Fruit fly (Drosophila melanogaster): ENCODE measurements around the gene Srp72.

Srp72 gene

DNA sequence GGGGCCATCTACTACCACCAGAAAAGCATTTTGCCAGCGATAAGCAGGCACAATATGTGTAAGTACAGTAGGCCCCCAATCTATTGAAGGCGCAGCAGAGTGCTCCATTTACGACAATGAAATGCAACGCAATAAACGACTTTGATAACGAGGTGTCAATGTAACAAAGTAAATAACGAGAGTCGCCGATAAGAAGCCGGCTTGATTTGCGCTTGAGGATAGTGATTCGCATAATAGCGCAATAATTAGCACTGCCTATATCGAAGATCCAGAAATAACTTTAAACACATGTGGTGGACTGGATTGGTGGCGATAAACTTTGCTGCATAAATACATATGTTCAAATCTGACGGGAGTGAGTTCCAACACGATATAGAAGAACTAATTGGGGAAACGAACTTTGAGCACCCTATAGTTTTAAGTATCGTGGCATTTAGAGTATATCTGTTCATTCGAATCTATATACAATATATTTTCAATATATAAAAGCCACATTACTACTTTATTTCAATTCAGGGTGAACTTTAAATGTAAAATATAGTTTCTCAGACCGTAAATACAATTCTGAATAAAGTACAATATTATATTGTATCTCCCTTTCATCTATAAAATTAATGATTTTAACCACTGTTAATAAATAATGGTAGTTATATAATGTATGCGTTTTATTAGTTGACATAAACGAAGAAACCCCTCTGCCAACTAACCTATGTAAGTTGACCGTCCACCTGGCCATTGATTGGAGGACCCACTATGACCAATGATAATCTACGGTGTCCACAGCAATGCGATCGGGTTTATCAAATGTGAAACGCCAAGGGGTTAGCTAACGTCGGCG, 39.3 kb upstream of the Srp72 start (continued):
- TF ChIP-seq aop (GFP tag; IDR thresholded peaks at IDR 0.05) (no peak), CG6765 (GFP tag; optimal IDR thresholded peaks at IDR 0.05) (no peak), Dref (GFP tag; IDR thresholded peaks at IDR 0.05) (no peak), CG2116 (GFP tag; optimal IDR thresholded peaks at IDR 0.05) (no peak), Dip3 (GFP tag; optimal IDR thresholded peaks at IDR 0.05) (no peak), CG14441 (GFP tag; IDR thresholded peaks at IDR 0.05) (peak; percentile 47; the same call in 1 of the 2 replicates), Six4 (GFP tag; optimal IDR thresholded peaks at IDR 0.05) (no peak), zfh2 (GFP tag; optimal IDR thresholded peaks at IDR 0.05) (no peak), CG17359 (tag; optimal IDR thresholded peaks at IDR 0.05) (no peak), CG15696 (tag; optimal IDR thresholded peaks at IDR 0.05) (no peak), Trl (optimal IDR thresholded peaks at IDR 0.05) (no peak), Trl (GFP tag; optimal IDR thresholded peaks at IDR 0.05) (no peak), MBD-R2 (GFP tag; IDR thresholded peaks at IDR 0.05) (no peak), row (GFP tag; IDR thresholded peaks at IDR 0.05) (peak; percentile 66), Poxn (GFP tag; IDR thresholded peaks at IDR 0.05) (no peak), CG8281 (tag; optimal IDR thresholded peaks at IDR 0.05) (no peak), usp (GFP tag; optimal IDR thresholded peaks at IDR 0.05) (no peak), CG10267 (tag; optimal IDR thresholded peaks at IDR 0.05) (no peak), Fer2 (tag; optimal IDR thresholded peaks at IDR 0.05) (no peak), zen2 (GFP tag; IDR thresholded peaks at IDR 0.05; ENCODE audit: partially characterized antibody) (no peak), jigr1 (GFP tag; IDR thresholded peaks at IDR 0.05) (no peak), dimm (GFP tag; IDR thresholded peaks at IDR 0.05) (no peak), her (GFP tag; optimal IDR thresholded peaks at IDR 0.05) (peak; percentile 19), Elba2 (GFP tag; optimal IDR thresholded peaks at IDR 0.05) (no peak), CG2202 (tag; optimal IDR thresholded peaks at IDR 0.05) (no peak), maf-S (GFP tag; optimal IDR thresholded peaks at IDR 0.05) (no peak), HmgZ (tag; optimal IDR thresholded peaks at IDR 0.05) (peak; percentile 5), bab2 (GFP tag; optimal IDR thresholded peaks at IDR 0.05) (no peak), Dbx (GFP tag; IDR thresholded peaks at IDR 0.05) (peak; percentile 14; the same call in 1 of the 3 replicates), CG9932 (GFP tag; IDR thresholded peaks at IDR 0.05) (no peak), CG32532 (GFP tag; IDR thresholded peaks at IDR 0.05) (no peak), Rx (GFP tag; IDR thresholded peaks at IDR 0.05) (no peak), CG13775 (GFP tag; optimal IDR thresholded peaks at IDR 0.05) (no peak), Nf-YC (tag; optimal IDR thresholded peaks at IDR 0.05) (no peak), Taf1 (GFP tag; IDR thresholded peaks at IDR 0.05) (no peak), CG2889 (GFP tag; IDR thresholded peaks at IDR 0.05) (no peak), CG8290 (GFP tag; optimal IDR thresholded peaks at IDR 0.05) (no peak), CG8290 (tag; optimal IDR thresholded peaks at IDR 0.05) (peak in 1 of 2 experiments; percentile 56), Ssrp (tag; optimal IDR thresholded peaks at IDR 0.05) (no peak), caup (GFP tag; optimal IDR thresholded peaks at IDR 0.05; ENCODE audit: severe bottlenecking) (no peak), rib (GFP tag; IDR thresholded peaks at IDR 0.05) (peak; percentile 59), CG12071 (GFP tag; optimal IDR thresholded peaks at IDR 0.05) (peak; percentile 48), CG3407 (GFP tag; optimal IDR thresholded peaks at IDR 0.05) (no peak), emc (GFP tag; optimal IDR thresholded peaks at IDR 0.05) (no peak), B-H1 (GFP tag; IDR thresholded peaks at IDR 0.05) (no peak), bowl (GFP tag; IDR thresholded peaks at IDR 0.05) (no peak), E2f2 (GFP tag; IDR thresholded peaks at IDR 0.05) (no peak), CG7987 (GFP tag; optimal IDR thresholded peaks at IDR 0.05) (peak; percentile 20), kni (GFP tag; optimal IDR thresholded peaks at IDR 0.05) (no peak), ci (GFP tag; IDR thresholded peaks at IDR 0.05) (0 out of 3 replicates have a peak, but pooled peaks have one; percentile 10), sd (tag; optimal IDR thresholded peaks at IDR 0.05) (no peak), HmgD (GFP tag; optimal IDR thresholded peaks at IDR 0.05) (no peak)
